Worm (Caenorhabditis elegans): ENCODE data around the gene F53A3.1.
A peak's percentile ranks its signal among the peaks of the same experiment; 100 is the strongest.

The F53A3.1 gene

ce11 chrIII:1925048-1925537 lies 18.3 kb downstream of the F53A3.1 start (continued):
- no peak for TF ChIP-seq fkh-3 (tag; optimal IDR thresholded peaks at IDR 0.05)
- no peak for TF ChIP-seq madf-8 (GFP tag; conservative IDR thresholded peaks at IDR 0.05)
- TF ChIP-seq F33H1.4 (GFP tag; IDR thresholded peaks at IDR 0.05) = no peak
- TF ChIP-seq xnd-1 (tag; optimal IDR thresholded peaks at IDR 0.05) = no peak
- TF ChIP-seq nhr-120 (GFP tag; IDR thresholded peaks at IDR 0.05) = no peak
- no peak for TF ChIP-seq Y95B8A.8 (GFP tag; IDR thresholded peaks at IDR 0.05)
- no peak; the same call in 1 of the 2 replicates for TF ChIP-seq cebp-1 (GFP tag; IDR thresholded peaks at IDR 0.05)
- peak; percentile 95 for TF ChIP-seq cebp-1 (tag; optimal IDR thresholded peaks at IDR 0.05)
- TF ChIP-seq lsl-1 (GFP tag; optimal IDR thresholded peaks at IDR 0.05) = no peak
- peak; percentile 86 for TF ChIP-seq ceh-27 (GFP tag; optimal IDR thresholded peaks at IDR 0.05)
- no peak for TF ChIP-seq madf-3 (GFP tag; IDR thresholded peaks at IDR 0.05)
- no peak for TF ChIP-seq ceh-79 (tag; optimal IDR thresholded peaks at IDR 0.05)
- TF ChIP-seq ZK185.1 (tag; optimal IDR thresholded peaks at IDR 0.05; ENCODE audit: poor library complexity, severe bottlenecking) = peak; percentile 68
- TF ChIP-seq unc-62 (GFP tag; optimal IDR thresholded peaks at IDR 0.05) = peak; percentile 45
- no peak for TF ChIP-seq F39B2.1 (GFP tag; IDR thresholded peaks at IDR 0.05)
- TF ChIP-seq ztf-18 (tag; optimal IDR thresholded peaks at IDR 0.05) = peak; percentile 61
- TF ChIP-seq mcd-1 (GFP tag; IDR thresholded peaks at IDR 0.05) = peak; percentile 82
- no peak for TF ChIP-seq ceh-58 (GFP tag; IDR thresholded peaks at IDR 0.05)
- peak; percentile 61 for TF ChIP-seq egrh-3 (GFP tag; IDR thresholded peaks at IDR 0.05)
- TF ChIP-seq nfyb-1 (GFP tag; IDR thresholded peaks at IDR 0.05) = peak; percentile 94
- peak; percentile 97 for TF ChIP-seq zfh-2 (GFP tag; conservative IDR thresholded peaks at IDR 0.05)
- TF ChIP-seq F23B12.7 (tag; optimal IDR thresholded peaks at IDR 0.05; ENCODE audit: insufficient read depth) = no peak
- no peak for TF ChIP-seq ama-1 (optimal IDR thresholded peaks at IDR 0.05)
- TF ChIP-seq ama-1 (GFP tag; optimal IDR thresholded peaks at IDR 0.05) = no peak
- peak; percentile 62 for TF ChIP-seq tbp1 (GFP tag; optimal IDR thresholded peaks at IDR 0.05)
- no peak for TF ChIP-seq ceh-100 (GFP tag; IDR thresholded peaks at IDR 0.05)
- no peak for TF ChIP-seq T26A5.8 (tag; optimal IDR thresholded peaks at IDR 0.05)
- TF ChIP-seq let-526 (GFP tag; IDR thresholded peaks at IDR 0.05) = no peak
- no peak for TF ChIP-seq mxl-1 (tag; optimal IDR thresholded peaks at IDR 0.05)
- TF ChIP-seq chd-7 (tag; optimal IDR thresholded peaks at IDR 0.05) = peak; percentile 98
- TF ChIP-seq rpc-1 (optimal IDR thresholded peaks at IDR 0.05) = no peak
- no peak for TF ChIP-seq rpc-1 (tag; optimal IDR thresholded peaks at IDR 0.05)
- TF ChIP-seq F37B4.10 (GFP tag; IDR thresholded peaks at IDR 0.05) = 0 out of 2 replicates have a peak, but pooled peaks have one; percentile 76
- TF ChIP-seq K12H6.12 (tag; optimal IDR thresholded peaks at IDR 0.05) = peak; percentile 93
- peak; percentile 62 for TF ChIP-seq snpc-4 (GFP tag; optimal IDR thresholded peaks at IDR 0.05)
- peak; percentile 13 to 77 (median 69) for TF ChIP-seq snpc-4 (tag; optimal IDR thresholded peaks at IDR 0.05)
- TF ChIP-seq attf-5 (GFP tag; optimal IDR thresholded peaks at IDR 0.05) = peak; percentile 92
- no peak for TF ChIP-seq ztf-6 (GFP tag; IDR thresholded peaks at IDR 0.05)
- TF ChIP-seq Y56A3A.18 (GFP tag; IDR thresholded peaks at IDR 0.05) = no peak
- no peak for TF ChIP-seq hlh-12 (tag; optimal IDR thresholded peaks at IDR 0.05)
- TF ChIP-seq sea-2 (GFP tag; IDR thresholded peaks at IDR 0.05) = 0 out of 2 replicates have a peak, but pooled peaks have one; percentile 29
- peak; percentile 84 for TF ChIP-seq egl-44 (GFP tag; IDR thresholded peaks at IDR 0.05)
- no peak for TF ChIP-seq bed-2 (GFP tag; IDR thresholded peaks at IDR 0.05)
- TF ChIP-seq ccch-3 (GFP tag; optimal IDR thresholded peaks at IDR 0.05) = no peak
- TF ChIP-seq him-1 (tag; optimal IDR thresholded peaks at IDR 0.05) = no peak
- peak; percentile 97 for TF ChIP-seq atf-7 (tag; optimal IDR thresholded peaks at IDR 0.05)
- TF ChIP-seq zim-3 (tag; optimal IDR thresholded peaks at IDR 0.05) = no peak
- TF ChIP-seq B0261.1 (tag; optimal IDR thresholded peaks at IDR 0.05) = no peak
- no peak for TF ChIP-seq hmg-20 (GFP tag; IDR thresholded peaks at IDR 0.05)
- peak in 1 of 3 experiments; percentile 86 for TF ChIP-seq lin-35 (GFP tag; optimal IDR thresholded peaks at IDR 0.05)
- TF ChIP-seq dpl-1 (GFP tag; optimal IDR thresholded peaks at IDR 0.05) = no peak
